Worm (Caenorhabditis elegans): Measurements from ENCODE around the gene ZK945.7.

The ZK945.7 gene

DNA sequence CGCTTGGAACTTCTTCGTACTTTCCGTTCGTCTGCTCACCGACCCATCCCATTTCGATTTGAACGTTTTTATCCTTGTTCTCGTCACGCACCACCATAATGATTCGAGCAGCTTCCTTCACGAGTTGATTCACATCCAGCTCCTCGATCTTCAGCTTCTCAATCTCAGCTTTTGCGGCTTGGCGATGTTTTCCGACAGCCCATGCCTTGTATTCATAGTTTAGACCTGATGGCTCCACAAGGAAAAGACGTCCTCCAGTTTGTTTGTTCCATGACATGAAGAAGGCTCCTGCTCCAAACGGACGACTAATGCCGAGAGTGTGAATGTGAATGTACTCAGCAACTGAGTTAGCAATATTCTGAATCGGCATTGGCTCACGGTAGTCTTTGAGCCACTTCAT, 9.2 kb downstream of the ZK945.7 start:
- TF ChIP-seq nhr-90 (tag; optimal IDR thresholded peaks at IDR 0.05): no peak
- no peak for TF ChIP-seq efl-1 (GFP tag; optimal IDR thresholded peaks at IDR 0.05)
- no peak for TF ChIP-seq hmg-20 (GFP tag; IDR thresholded peaks at IDR 0.05)
- TF ChIP-seq F33H1.4 (GFP tag; IDR thresholded peaks at IDR 0.05): no peak
- no peak for TF ChIP-seq mes-4 (tag; optimal IDR thresholded peaks at IDR 0.05)
- no peak for TF ChIP-seq lin-54 (GFP tag; optimal IDR thresholded peaks at IDR 0.05)
- no peak for TF ChIP-seq madf-6 (GFP tag; IDR thresholded peaks at IDR 0.05)
- no peak for TF ChIP-seq ztf-6 (GFP tag; IDR thresholded peaks at IDR 0.05)
- no peak for TF ChIP-seq K12H6.12 (tag; optimal IDR thresholded peaks at IDR 0.05)
- no peak for TF ChIP-seq pbrm-1 (GFP tag; IDR thresholded peaks at IDR 0.05)
- TF ChIP-seq mcd-1 (GFP tag; IDR thresholded peaks at IDR 0.05): no peak
- no peak for TF ChIP-seq ztf-22 (GFP tag; optimal IDR thresholded peaks at IDR 0.05)
- TF ChIP-seq nfya-1 (tag; optimal IDR thresholded peaks at IDR 0.05; ENCODE audit: borderline replicate concordance, insufficient read depth): no peak
- no peak for TF ChIP-seq dox-1 (GFP tag; IDR thresholded peaks at IDR 0.05)
- TF ChIP-seq pha-4 (tag; optimal IDR thresholded peaks at IDR 0.05): no peak
- TF ChIP-seq snpc-1.1 (tag; optimal IDR thresholded peaks at IDR 0.05; ENCODE audit: insufficient read depth): no peak

DNA sequence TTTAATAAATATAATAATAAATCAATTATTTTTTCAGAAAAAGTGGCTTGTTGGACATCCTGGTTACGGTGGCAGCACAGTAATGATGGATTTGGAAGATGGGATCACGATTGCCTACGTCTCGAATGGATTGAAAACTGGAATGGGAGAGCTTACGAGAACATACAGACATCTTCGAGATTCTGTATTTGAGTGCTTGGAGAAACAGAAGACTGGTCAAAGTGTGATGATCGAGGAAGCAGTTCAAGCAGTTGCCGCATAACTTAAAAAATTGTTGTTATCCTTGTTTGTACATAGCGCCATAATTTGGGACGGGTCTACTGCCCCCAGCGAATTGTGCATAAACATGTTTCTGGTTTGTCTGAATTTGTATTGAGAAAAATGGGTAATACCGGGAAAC, 9.8 kb downstream of the ZK945.7 start:
- peak; percentile 47 for TF ChIP-seq F49E8.2 (tag; optimal IDR thresholded peaks at IDR 0.05; ENCODE audit: insufficient read depth)
- no peak for TF ChIP-seq rcor-1 (GFP tag; IDR thresholded peaks at IDR 0.05)
- TF ChIP-seq F23B12.7 (tag; optimal IDR thresholded peaks at IDR 0.05; ENCODE audit: insufficient read depth): no peak
- TF ChIP-seq ekl-4 (GFP tag; IDR thresholded peaks at IDR 0.05): peak; percentile 63; the same call in 1 of the 2 replicates
- peak; percentile 21 for TF ChIP-seq die-1 (tag; optimal IDR thresholded peaks at IDR 0.05)
- TF ChIP-seq ceh-40 (GFP tag; IDR thresholded peaks at IDR 0.05): no peak
- peak; percentile 50 for TF ChIP-seq repo-1 (tag; optimal IDR thresholded peaks at IDR 0.05)
- TF ChIP-seq let-526 (GFP tag; IDR thresholded peaks at IDR 0.05): no peak
- TF ChIP-seq egl-18 (GFP tag; IDR thresholded peaks at IDR 0.05): no peak
- peak; percentile 12 for TF ChIP-seq hrde-1 (tag; optimal IDR thresholded peaks at IDR 0.05; ENCODE audit: borderline replicate concordance)
- TF ChIP-seq F10E7.11 (tag; optimal IDR thresholded peaks at IDR 0.05): peak; percentile 11
- 0 out of 2 replicates have a peak, but pooled peaks have one; percentile 17 for TF ChIP-seq pbrm-1 (GFP tag; IDR thresholded peaks at IDR 0.05)
- TF ChIP-seq lin-26 (GFP tag; IDR thresholded peaks at IDR 0.05): peak; percentile 41; the same call in 1 of the 2 replicates
- peak; percentile 8; the same call in 1 of the 2 replicates for TF ChIP-seq F33H1.4 (GFP tag; IDR thresholded peaks at IDR 0.05)
- no peak for TF ChIP-seq lir-1 (GFP tag; conservative IDR thresholded peaks at IDR 0.05)
- TF ChIP-seq sptf-2 (GFP tag; optimal IDR thresholded peaks at IDR 0.05): no peak
- TF ChIP-seq T26A5.8 (tag; optimal IDR thresholded peaks at IDR 0.05): no peak
- TF ChIP-seq hsf-1 (GFP tag; IDR thresholded peaks at IDR 0.05): peak; percentile 49; the same call in 1 of the 2 replicates
- no peak for TF ChIP-seq ccch-3 (GFP tag; optimal IDR thresholded peaks at IDR 0.05)
- TF ChIP-seq lag-1 (GFP tag; IDR thresholded peaks at IDR 0.05): no peak
- TF ChIP-seq ama-1 (optimal IDR thresholded peaks at IDR 0.05): no peak
- TF ChIP-seq ama-1 (GFP tag; optimal IDR thresholded peaks at IDR 0.05): no peak
- TF ChIP-seq hmg-1.2 (GFP tag; IDR thresholded peaks at IDR 0.05): 0 out of 2 replicates have a peak, but pooled peaks have one; percentile 14
- TF ChIP-seq nfyb-1 (GFP tag; IDR thresholded peaks at IDR 0.05): no peak
- peak; percentile 51 for TF ChIP-seq F52B5.7 (tag; optimal IDR thresholded peaks at IDR 0.05)
- peak; percentile 38; the same call in 1 of the 2 replicates for TF ChIP-seq madf-6 (GFP tag; IDR thresholded peaks at IDR 0.05)

All from whole organism, young adult.